Worm (Caenorhabditis elegans) whole organism, mixed stage, embryonic: ENCODE measurements around the gene Y51H7C.41.

ENCODE experiments used
- M03D4.4 ChIP-seq: sonication (generic microtip); optimal IDR thresholded peaks from 2 replicates; lab custom pipeline; 2017; ENCODE audit warnings: mild to moderate bottlenecking, missing genetic modification characterization, missing compliant biosample characterization
- ceh-39 ChIP-seq: fragments of 150-350 bp; optimal IDR thresholded peaks from 2 replicates; lab custom pipeline; 2014; ENCODE audit warnings: missing biosample characterization, missing genetic modification characterization
- ceh-83 ChIP-seq: fragments of 200-800 bp; sonication (Bioruptor generic); optimal IDR thresholded peaks from 2 replicates; lab custom pipeline; 2018; ENCODE audit warnings: mild to moderate bottlenecking, missing genetic modification characterization, missing compliant biosample characterization
- ces-1 ChIP-seq: fragments of 150-350 bp; optimal IDR thresholded peaks from 2 replicates; lab custom pipeline; 2014; ENCODE audit warnings: missing biosample characterization, missing genetic modification reagents, missing genetic modification characterization
- cnd-1 ChIP-seq: fragments of 200-800 bp; sonication (Bioruptor generic); optimal IDR thresholded peaks from 2 replicates; lab custom pipeline; 2018; ENCODE audit warnings: mild to moderate bottlenecking, missing genetic modification characterization, missing compliant biosample characterization
- flh-1 ChIP-seq: fragments of 200-800 bp; sonication (Bioruptor generic); optimal IDR thresholded peaks from 2 replicates; lab custom pipeline; 2018; ENCODE audit warnings: mild to moderate bottlenecking, missing genetic modification characterization, moderate library complexity, missing compliant biosample characterization
- mls-2 ChIP-seq: sonication (generic microtip); optimal IDR thresholded peaks from 2 replicates; lab custom pipeline; 2016; ENCODE audit warnings: mild to moderate bottlenecking, missing genetic modification characterization, moderate library complexity, missing compliant biosample characterization
- nhr-237 ChIP-seq: fragments of 150-350 bp; optimal IDR thresholded peaks from 2 replicates; lab custom pipeline; 2014; ENCODE audit warnings: missing biosample characterization, missing genetic modification characterization
- pha-4 ChIP-seq: fragments of 150-350 bp; optimal IDR thresholded peaks from 2 replicates; lab custom pipeline; 2018; ENCODE audit warnings: missing biosample characterization, missing genetic modification reagents, missing genetic modification characterization
- snpc-4 ChIP-seq: fragments of 150-350 bp; optimal IDR thresholded peaks from 2 replicates; lab custom pipeline; 2014; ENCODE audit warnings: missing biosample characterization, missing genetic modification characterization
- sptf-1 ChIP-seq: sonication (generic microtip); optimal IDR thresholded peaks from 2 replicates; lab custom pipeline; 2017; ENCODE audit warnings: mild to moderate bottlenecking, missing genetic modification characterization, moderate library complexity, missing compliant biosample characterization
- unc-39 ChIP-seq: fragments of 150-350 bp; optimal IDR thresholded peaks from 2 replicates; lab custom pipeline; 2014; ENCODE audit warnings: missing biosample characterization, missing genetic modification characterization
- unc-62 ChIP-seq: fragments of 150-350 bp; optimal IDR thresholded peaks from 2 replicates; lab custom pipeline; 2014; ENCODE audit warnings: missing biosample characterization, missing genetic modification reagents, missing genetic modification characterization

DNA sequence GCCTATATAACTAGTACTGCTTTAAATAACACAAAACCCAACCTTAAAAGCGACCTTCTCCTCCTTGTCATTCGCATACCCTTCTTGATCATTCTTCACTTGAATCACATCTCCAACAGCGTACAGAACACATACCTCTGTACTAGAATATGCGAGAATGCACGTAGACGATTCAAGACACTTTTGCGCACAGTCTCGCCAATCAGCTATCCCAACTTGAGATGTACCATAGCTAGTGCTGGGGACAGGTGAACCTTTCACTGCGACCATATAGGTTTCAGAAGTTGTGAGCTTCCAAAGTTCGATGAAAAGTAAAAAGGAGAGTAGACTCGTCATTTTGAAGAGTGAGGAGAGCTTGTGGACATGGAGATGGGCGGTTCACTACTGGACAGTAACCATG lies 5.4 kb upstream of the Y51H7C.41 start, which contains the start of gene F54D12.8:
- TF ChIP-seq unc-62 (GFP tag; lab: Kevin White, UChicago) (no peak), sptf-1 (no peak), flh-1 (GFP tag; lab: Kevin White, UChicago) (no peak), ces-1 (no peak), nhr-237 (no peak), cnd-1 (tag; lab: Kevin White, UChicago) (no peak), pha-4 (no peak), M03D4.4 (tag; lab: Kevin White, UChicago) (no peak), mls-2 (tag; lab: Kevin White, UChicago) (no peak), unc-39 (tag; lab: Kevin White, UChicago) (no peak), ceh-83 (GFP tag; lab: Kevin White, UChicago) (no peak), snpc-4 (tag; lab: Kevin White, UChicago) (no peak), ceh-39 (tag; lab: Kevin White, UChicago) (no peak)
